Fruit fly (Drosophila melanogaster) S2 (cell line): ENCODE results near the gene Cpr23B.

ENCODE experiments used
- CG8478 ChIP-seq: fragments of >200 bp; optimal IDR thresholded peaks from 2 replicates; lab custom pipeline; 2018
- CTCF ChIP-seq, 2 experiments: fragments of >200 bp; optimal IDR thresholded peaks; 2 replicates each; lab custom pipeline; 2018

dm6 chr2L:2812137-2812536 lies 26.1 kb upstream of the Cpr23B start, which contains the start of gene CG2964:
- TF ChIP-seq CTCF (optimal IDR thresholded peaks at IDR 0.05; lab: Kevin White, UChicago) (no peak), CG8478 (lab: Kevin White, UChicago) (no peak)
